Worm (Caenorhabditis elegans): ENCODE measurements around the gene F09F9.1.

Gene F09F9.1

ce11 chrX:4139593-4140565 lies 24.8 kb downstream of the F09F9.1 start, which contains the start of gene ZK470.4 (continued):
- no peak for TF ChIP-seq daf-8 (GFP tag; IDR thresholded peaks at IDR 0.05)
- no peak for TF ChIP-seq ZK337.2 (GFP tag; IDR thresholded peaks at IDR 0.05)
- TF ChIP-seq hlh-30 (tag; optimal IDR thresholded peaks at IDR 0.05; ENCODE audit: insufficient read depth) = peak; percentile 36
- no peak for TF ChIP-seq lin-29 (GFP tag; IDR thresholded peaks at IDR 0.05)
- TF ChIP-seq unc-130 (GFP tag; optimal IDR thresholded peaks at IDR 0.05) = no peak
- no peak for TF ChIP-seq attf-4 (tag; optimal IDR thresholded peaks at IDR 0.05)
- TF ChIP-seq egl-27 (tag; optimal IDR thresholded peaks at IDR 0.05) = no peak
- no peak for TF ChIP-seq madf-9 (GFP tag; conservative IDR thresholded peaks at IDR 0.05)
- TF ChIP-seq pqm-1 (tag; optimal IDR thresholded peaks at IDR 0.05) = no peak
- no peak for TF ChIP-seq D1046.2 (GFP tag; IDR thresholded peaks at IDR 0.05)
- no peak for TF ChIP-seq nhr-10 (tag; optimal IDR thresholded peaks at IDR 0.05)
- TF ChIP-seq lin-15B (tag; optimal IDR thresholded peaks at IDR 0.05) = no peak
- no peak for TF ChIP-seq ztf-11 (tag; optimal IDR thresholded peaks at IDR 0.05)
- TF ChIP-seq tra-1 (GFP tag; IDR thresholded peaks at IDR 0.05) = no peak
- TF ChIP-seq egl-43 (GFP tag; IDR thresholded peaks at IDR 0.05) = no peak
- no peak for TF ChIP-seq dmd-8 (GFP tag; IDR thresholded peaks at IDR 0.05)
- TF ChIP-seq arid-1 (GFP tag; conservative IDR thresholded peaks at IDR 0.05) = no peak
- TF ChIP-seq skn-1 (tag; optimal IDR thresholded peaks at IDR 0.05) = no peak
- TF ChIP-seq T20F7.1 (GFP tag; optimal IDR thresholded peaks at IDR 0.05) = no peak
- TF ChIP-seq pha-4 (GFP tag; IDR thresholded peaks at IDR 0.05) = peak; percentile 40; the same call in 1 of the 2 replicates
- no peak for TF ChIP-seq pha-4 (tag; optimal IDR thresholded peaks at IDR 0.05)
- TF ChIP-seq nhr-25 (tag; optimal IDR thresholded peaks at IDR 0.05; ENCODE audit: borderline replicate concordance, insufficient read depth) = no peak
- TF ChIP-seq spr-3 (GFP tag; optimal IDR thresholded peaks at IDR 0.05) = no peak
- TF ChIP-seq aha-1 (tag) = peak; percentile 99
- no peak for TF ChIP-seq nhr-76 (tag; optimal IDR thresholded peaks at IDR 0.05)
- no peak for TF ChIP-seq F26F4.8 (GFP tag; conservative IDR thresholded peaks at IDR 0.05)
- TF ChIP-seq F37D6.2 (tag; optimal IDR thresholded peaks at IDR 0.05) = no peak
- TF ChIP-seq nhr-6 (tag; optimal IDR thresholded peaks at IDR 0.05) = no peak
- TF ChIP-seq lim-7 (GFP tag; IDR thresholded peaks at IDR 0.05) = no peak
- no peak for TF ChIP-seq saeg-2 (GFP tag; IDR thresholded peaks at IDR 0.05)
- no peak for TF ChIP-seq ceh-20 (GFP tag; IDR thresholded peaks at IDR 0.05)
- 0 out of 2 replicates have a peak, but pooled peaks have one; percentile 15 for TF ChIP-seq set-16 (GFP tag; IDR thresholded peaks at IDR 0.05)
- TF ChIP-seq nhr-237 (tag; optimal IDR thresholded peaks at IDR 0.05) = no peak
- no peak for TF ChIP-seq unc-39 (tag; optimal IDR thresholded peaks at IDR 0.05)

DNA sequence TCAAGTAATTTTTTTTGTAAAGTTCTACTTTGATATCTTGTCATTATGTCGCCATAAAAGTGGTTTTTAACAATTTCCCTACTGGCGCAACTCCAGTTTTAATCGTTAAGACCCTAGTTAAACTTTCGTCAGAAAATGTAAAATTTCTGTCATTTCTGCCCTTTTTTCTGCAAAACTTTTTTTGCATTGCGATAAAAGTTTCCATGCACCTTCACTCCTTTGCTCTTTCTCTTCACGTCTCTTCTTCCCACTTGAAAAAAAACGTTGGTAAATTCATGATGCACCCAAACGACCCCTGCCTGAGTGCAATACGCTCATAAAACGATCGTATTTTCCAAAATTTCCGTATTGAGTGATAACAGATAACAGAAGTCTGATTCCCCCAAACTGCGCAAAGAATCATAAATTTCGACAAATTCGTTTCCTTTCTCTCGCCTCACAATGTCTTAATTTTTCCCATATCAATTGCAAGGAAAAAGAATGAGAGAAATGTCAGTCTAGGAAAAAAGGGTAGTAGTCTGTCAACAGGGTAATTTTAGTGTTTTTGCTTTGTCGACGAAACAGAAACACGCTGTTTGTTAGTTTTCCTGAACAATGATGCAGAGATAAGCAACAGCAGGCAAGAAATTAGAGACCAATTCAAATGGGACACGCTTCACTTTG lies 25.8 kb downstream of the F09F9.1 start:
- TF ChIP-seq Y5F2A.4 (GFP tag; optimal IDR thresholded peaks at IDR 0.05) = no peak
- TF ChIP-seq F44E2.7 (GFP tag; IDR thresholded peaks at IDR 0.05) = no peak
- TF ChIP-seq T20F7.1 (GFP tag; optimal IDR thresholded peaks at IDR 0.05) = no peak
- TF ChIP-seq php-3 (GFP tag; IDR thresholded peaks at IDR 0.05) = 0 out of 2 replicates have a peak, but pooled peaks have one; percentile 18
- TF ChIP-seq zip-2 (tag; optimal IDR thresholded peaks at IDR 0.05) = no peak
- no peak for TF ChIP-seq F49E8.2 (tag; optimal IDR thresholded peaks at IDR 0.05; ENCODE audit: borderline replicate concordance)
- TF ChIP-seq dmd-8 (GFP tag; IDR thresholded peaks at IDR 0.05) = no peak
- TF ChIP-seq nhr-6 (tag; optimal IDR thresholded peaks at IDR 0.05) = no peak
- peak; percentile 31 for TF ChIP-seq nhr-102 (tag; optimal IDR thresholded peaks at IDR 0.05)
- TF ChIP-seq ceh-82 (tag; optimal IDR thresholded peaks at IDR 0.05) = no peak
- TF ChIP-seq arid-1 (GFP tag; conservative IDR thresholded peaks at IDR 0.05) = no peak
- TF ChIP-seq dmd-9 (GFP tag; IDR thresholded peaks at IDR 0.05) = no peak
- TF ChIP-seq pqm-1 (tag; optimal IDR thresholded peaks at IDR 0.05) = no peak
- TF ChIP-seq unc-62 (GFP tag; optimal IDR thresholded peaks at IDR 0.05 in 1 of 2) = peak in 1 of 2 experiments; percentile 94
- TF ChIP-seq unc-62 (tag; optimal IDR thresholded peaks at IDR 0.05) = no peak
- TF ChIP-seq dpl-1 (GFP tag; optimal IDR thresholded peaks at IDR 0.05) = no peak
- TF ChIP-seq nhr-10 (tag; optimal IDR thresholded peaks at IDR 0.05) = no peak
- no peak for TF ChIP-seq egl-27 (tag; optimal IDR thresholded peaks at IDR 0.05)
- peak; percentile 46 for TF ChIP-seq dmd-6 (GFP tag; IDR thresholded peaks at IDR 0.05)
- TF ChIP-seq nhr-48 (tag; optimal IDR thresholded peaks at IDR 0.05) = peak; percentile 41
- no peak for TF ChIP-seq jun-1 (tag; optimal IDR thresholded peaks at IDR 0.05)
- TF ChIP-seq aly-2 (tag; optimal IDR thresholded peaks at IDR 0.05) = no peak

Data from whole organism, L4 larva.